Worm (Caenorhabditis elegans): Measurements from ENCODE around the gene hrg-7.

DNA sequence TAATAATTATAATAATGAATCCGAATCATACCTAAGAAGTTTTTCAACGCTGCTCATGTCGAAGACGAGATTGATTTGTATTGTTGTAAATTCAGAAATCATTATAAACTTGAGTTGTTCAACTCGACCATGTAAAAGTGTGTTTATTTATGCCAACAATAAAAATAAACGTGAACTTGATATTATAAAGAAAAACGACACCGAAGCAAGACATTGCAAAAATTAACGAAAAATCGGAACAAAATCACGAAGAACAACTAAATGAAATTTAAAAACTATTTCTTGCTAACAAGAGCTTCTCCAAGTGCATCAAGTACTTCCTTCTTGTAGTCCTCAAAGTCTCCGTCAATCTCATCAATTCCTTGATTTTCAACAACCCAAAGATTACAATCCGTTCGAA, 19.1 kb downstream of the hrg-7 start, which contains the start of gene F18E2.15:
- TF ChIP-seq ceh-19 (GFP tag; optimal IDR thresholded peaks at IDR 0.05) (no peak), K02D7.2 (tag; optimal IDR thresholded peaks at IDR 0.05) (no peak), fkh-10 (GFP tag; optimal IDR thresholded peaks at IDR 0.05) (no peak), pqm-1 (tag; optimal IDR thresholded peaks at IDR 0.05) (no peak), unc-55 (GFP tag; optimal IDR thresholded peaks at IDR 0.05) (no peak), ceh-9 (tag; optimal IDR thresholded peaks at IDR 0.05) (no peak), unc-3 (GFP tag; conservative IDR thresholded peaks at IDR 0.05) (no peak), unc-3 (tag; optimal IDR thresholded peaks at IDR 0.05) (no peak), sdc-2 (tag; optimal IDR thresholded peaks at IDR 0.05) (no peak), ets-4 (tag; optimal IDR thresholded peaks at IDR 0.05) (no peak), gmeb-2 (tag; optimal IDR thresholded peaks at IDR 0.05) (no peak), syd-9 (tag; optimal IDR thresholded peaks at IDR 0.05) (no peak), nhr-11 (tag; optimal IDR thresholded peaks at IDR 0.05) (no peak), F13H6.1 (tag; optimal IDR thresholded peaks at IDR 0.05) (no peak)

All from whole organism, late embryonic.